Fruit fly (Drosophila melanogaster) whole organism, prepupa: Measurements from ENCODE around the gene Rbfox1.

Experiments
- CG8119 ChIP-seq: fragments of 200-800 bp; sonication (Bioruptor generic); IDR thresholded peaks from 3 replicates; pipeline ENCODE4 v1.3.6; 2022; ENCODE audit warnings: missing biosample characterization, missing genetic modification characterization
- CG8632 ChIP-seq: fragments of 200-800 bp; sonication (Bioruptor generic); optimal IDR thresholded peaks from 3 replicates; lab custom pipeline; 2016; ENCODE audit warnings: missing biosample characterization, missing genetic modification characterization
- Gug ChIP-seq: fragments of 200-800 bp; sonication (Bioruptor generic); IDR thresholded peaks from 2 replicates; pipeline ENCODE4 v1.3.6; 2022; ENCODE audit warnings: missing biosample characterization, missing genetic modification characterization
- dac ChIP-seq: fragments of 200-800 bp; sonication (Bioruptor generic); optimal IDR thresholded peaks from 2 replicates; lab custom pipeline; 2017; ENCODE audit warnings: missing biosample characterization, mild to moderate bottlenecking, missing genetic modification characterization
- fkh ChIP-seq: fragments of 200-800 bp; sonication (Bioruptor generic); optimal IDR thresholded peaks from 3 replicates; lab custom pipeline; 2017; ENCODE audit warnings: missing biosample characterization, mild to moderate bottlenecking, missing genetic modification characterization, moderate library complexity

DNA sequence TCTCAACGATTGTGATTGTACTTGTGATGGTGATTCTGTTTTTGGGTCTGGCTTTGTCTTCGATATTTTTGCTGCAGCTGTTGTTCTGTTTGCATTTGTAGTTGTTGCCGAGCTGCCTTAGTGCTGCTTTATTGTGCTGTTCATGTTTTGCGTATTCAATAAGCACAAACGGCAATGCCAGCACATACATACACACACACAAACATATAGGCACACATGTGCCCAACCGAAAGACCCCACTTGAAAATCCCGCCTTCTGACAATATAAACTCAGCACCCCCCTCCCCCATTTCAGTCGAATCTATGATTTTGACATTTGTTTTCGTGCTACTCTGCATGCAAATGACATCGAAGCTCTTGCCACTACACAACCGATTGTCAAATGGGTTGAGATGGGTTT lies 68.9 kb downstream of the Rbfox1 start:
- TF ChIP-seq CG8119 (no peak), CG8632 (GFP tag; lab: Kevin White, UChicago) (no peak), Gug (GFP tag; lab: Robert Waterston, UW) (no peak), fkh (GFP tag; lab: Kevin White, UChicago) (peak; percentile 24), dac (GFP tag; lab: Kevin White, UChicago) (no peak)
